Fruit fly (Drosophila melanogaster) Kc167 (cell line): ENCODE data around the gene CG31751.

ENCODE experiments used
- Myc ChIP-seq: fragments of >200 bp; optimal IDR thresholded peaks from 2 replicates; lab custom pipeline; 2017; ENCODE audit warnings: missing external identifiers
- Sin3A ChIP-seq: fragments of >200 bp; optimal IDR thresholded peaks from 2 replicates; lab custom pipeline; 2018; ENCODE audit warnings: missing external identifiers
- h ChIP-seq: fragments of >200 bp; optimal IDR thresholded peaks from 3 replicates; lab custom pipeline; 2018; ENCODE audit warnings: missing external identifiers
- insv ChIP-seq: fragments of >200 bp; optimal IDR thresholded peaks from 3 replicates; lab custom pipeline; 2018; ENCODE audit warnings: missing external identifiers
- psq ChIP-seq: fragments of >200 bp; optimal IDR thresholded peaks from 2 replicates; lab custom pipeline; 2017; ENCODE audit warnings: missing external identifiers
- ttk ChIP-seq: sonication (Bioruptor generic); optimal IDR thresholded peaks from 2 replicates; lab custom pipeline; 2017; ENCODE audit warnings: missing external identifiers

Gene CG31751

DNA sequence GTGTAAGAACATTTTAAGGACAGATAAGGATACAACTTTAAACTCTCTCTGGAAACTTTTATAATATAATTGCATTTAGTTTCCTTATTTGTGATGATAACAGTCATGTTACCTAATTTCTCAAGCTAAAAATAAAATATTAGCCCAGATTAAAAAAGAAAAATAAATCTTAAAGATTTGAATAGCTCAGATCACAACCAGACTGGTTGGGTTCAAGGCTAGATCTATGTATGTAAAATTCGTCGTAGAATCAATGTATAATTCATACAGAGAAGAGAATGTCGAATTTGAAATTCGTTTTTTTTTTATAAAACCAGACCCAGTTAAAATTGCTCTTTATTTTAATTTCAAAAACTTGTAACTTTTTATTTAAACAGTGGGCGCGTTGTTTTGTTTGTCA, 37.1 kb downstream of the CG31751 start:
- TF ChIP-seq insv (lab: Kevin White, UChicago) (no peak), ttk (lab: Kevin White, UChicago) (no peak), Sin3A (lab: Kevin White, UChicago) (no peak), Myc (lab: Kevin White, UChicago) (no peak), h (no peak), psq (lab: Kevin White, UChicago) (no peak)

DNA sequence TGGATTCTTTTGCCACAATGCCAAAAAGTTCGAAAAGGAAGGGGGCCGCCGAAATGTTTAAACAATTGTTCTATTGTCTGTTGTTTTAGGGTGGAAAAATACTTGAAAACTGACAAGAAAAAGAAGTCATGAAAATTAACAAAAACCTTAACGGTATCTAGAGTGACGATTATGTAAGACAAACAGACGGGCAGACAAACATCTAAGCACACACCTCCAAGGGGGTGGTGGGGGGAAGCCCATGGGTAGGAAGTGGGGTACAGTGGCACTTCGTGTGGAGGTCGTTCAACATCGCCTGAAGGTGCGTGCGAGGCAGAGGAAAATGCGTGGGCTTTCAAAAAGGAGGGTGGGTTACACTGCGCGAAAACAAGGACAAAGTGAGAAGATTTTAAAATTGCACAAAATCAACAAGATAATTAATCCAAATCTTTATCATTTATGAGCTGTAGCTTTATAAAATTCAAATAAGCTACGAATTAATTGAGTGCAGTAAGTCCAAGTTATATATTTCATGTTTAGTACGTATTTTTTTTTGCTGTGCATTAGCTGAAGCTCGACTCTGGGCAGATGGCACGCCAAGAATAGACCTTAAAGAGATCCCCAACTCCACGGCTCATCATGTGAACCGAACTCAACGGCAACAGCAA, 40.5 kb downstream of the CG31751 start:
- TF ChIP-seq insv (lab: Kevin White, UChicago), result no peak

DNA sequence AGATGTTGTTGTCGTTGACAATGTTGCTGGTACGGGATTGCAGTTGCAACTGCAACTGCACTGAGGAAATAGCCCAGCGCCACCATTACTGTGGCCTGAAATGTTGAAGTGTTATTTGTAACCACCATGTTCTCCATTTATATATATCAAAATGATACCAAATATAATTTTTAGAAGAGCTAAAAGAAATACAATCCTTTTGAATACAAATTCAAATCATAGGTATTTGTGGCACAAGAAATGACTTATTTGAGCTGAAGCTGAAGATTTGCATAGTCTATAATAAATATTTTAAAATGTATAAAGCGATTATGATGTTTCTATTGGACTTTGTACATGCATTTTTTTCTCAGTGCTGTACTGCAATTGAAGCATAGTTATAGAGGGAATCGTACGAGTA, 42.6 kb downstream of the CG31751 start:
- no peak for TF ChIP-seq h
- no peak for TF ChIP-seq ttk (lab: Kevin White, UChicago)
- TF ChIP-seq Sin3A (lab: Kevin White, UChicago), result no peak
- no peak for TF ChIP-seq psq (lab: Kevin White, UChicago)
- TF ChIP-seq insv (lab: Kevin White, UChicago), result no peak
- TF ChIP-seq Myc (lab: Kevin White, UChicago), result no peak

dm6 chr2L:18724842-18725241, 47.8 kb downstream of the CG31751 start:
- TF ChIP-seq ttk (lab: Kevin White, UChicago), result no peak
- TF ChIP-seq Sin3A (lab: Kevin White, UChicago), result no peak
- TF ChIP-seq Myc (lab: Kevin White, UChicago), result no peak
- TF ChIP-seq h, result no peak
- TF ChIP-seq psq (lab: Kevin White, UChicago), result no peak
- TF ChIP-seq insv (lab: Kevin White, UChicago), result no peak

dm6 chr2L:18727986-18728385, 51.0 kb downstream of the CG31751 start:
- TF ChIP-seq Sin3A (lab: Kevin White, UChicago) (no peak), insv (lab: Kevin White, UChicago) (no peak), ttk (lab: Kevin White, UChicago) (no peak), psq (lab: Kevin White, UChicago) (no peak), h (no peak), Myc (lab: Kevin White, UChicago) (no peak)

DNA sequence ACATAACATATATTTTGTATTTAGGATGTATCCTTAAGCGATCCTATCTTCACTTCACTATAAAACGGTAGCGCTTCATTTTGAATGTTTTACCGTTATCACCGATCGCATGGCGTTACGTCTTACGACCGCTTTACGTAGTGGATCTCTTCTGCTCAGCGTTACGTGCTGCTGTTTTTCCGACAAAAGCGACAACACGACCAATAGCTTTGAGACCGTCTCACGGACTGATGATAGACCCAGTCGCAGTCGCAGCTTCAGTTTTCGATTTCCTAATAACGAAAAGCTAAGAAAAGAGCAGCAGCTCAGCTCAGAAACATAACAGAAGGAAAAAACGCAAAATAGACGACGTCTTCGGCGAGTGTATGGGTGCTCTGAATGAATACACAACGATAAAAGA, 55.3 kb downstream of the CG31751 start, which contains the start of gene CG10348:
TSS of gene CG10348 (minus strand) at position 234 of the 400 bp plus-strand sequence.
- no peak for TF ChIP-seq psq (lab: Kevin White, UChicago)
- no peak for TF ChIP-seq h
- no peak for TF ChIP-seq ttk (lab: Kevin White, UChicago)
- TF ChIP-seq Sin3A (lab: Kevin White, UChicago), result no peak
- TF ChIP-seq insv (lab: Kevin White, UChicago), result no peak
- TF ChIP-seq Myc (lab: Kevin White, UChicago), result no peak

DNA sequence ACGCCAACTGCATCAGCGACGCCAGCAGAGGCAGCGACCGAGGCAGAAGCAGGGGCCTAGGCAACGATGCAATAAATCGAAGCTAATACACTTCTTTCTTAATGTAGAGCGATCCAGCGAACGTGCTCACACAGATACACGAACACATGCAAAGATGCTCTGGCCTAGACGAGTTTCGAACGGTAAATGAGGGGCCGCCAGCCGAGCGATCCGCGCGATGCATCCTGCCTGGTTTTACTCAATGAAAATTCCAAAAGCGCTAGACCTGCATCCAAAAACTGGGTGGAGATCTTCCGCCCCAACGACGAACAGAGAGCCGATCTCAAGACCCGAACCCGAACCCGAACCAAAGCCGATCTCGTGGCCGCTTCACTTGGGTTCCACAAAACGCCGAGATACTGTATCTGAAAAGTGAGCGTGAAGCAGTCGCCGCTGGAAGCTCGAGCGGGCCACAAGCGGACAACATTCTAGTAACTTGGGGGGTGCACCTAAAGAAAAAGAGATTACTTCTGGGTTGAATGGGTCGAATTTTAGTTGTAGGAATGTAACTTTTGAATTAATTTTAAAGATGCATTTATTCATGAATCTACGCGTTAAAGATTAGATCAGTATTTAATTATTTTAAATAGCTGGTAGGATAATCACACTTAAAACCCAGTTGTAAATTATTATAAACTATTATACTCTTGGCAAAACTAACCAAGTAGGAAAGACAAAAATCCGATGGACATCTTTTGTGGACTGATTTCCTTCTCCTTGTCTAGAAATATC, 55.9 kb downstream of the CG31751 start:
- TF ChIP-seq h (no peak), Myc (lab: Kevin White, UChicago) (no peak), insv (lab: Kevin White, UChicago) (no peak), Sin3A (lab: Kevin White, UChicago) (no peak), psq (lab: Kevin White, UChicago) (no peak), ttk (lab: Kevin White, UChicago) (no peak)
